ENCODE assay signal across 1 fruit fly cellular context in genomic region chr3L:21382158-21382610, dm6.
TF ChIP-seq lines count a peak whose summit lies in the region.

rgn (plus strand) TSS chr3L:21382501.

TF ChIP-seq in whole organism, embryonic, 481 proteins besides CTCF, POLR2A, EP300 and RAD21 (continued from another document and continues in another):
- no peak for TF ChIP-seq mld (GFP tag; IDR thresholded peaks at IDR 0.05; lab: Robert Waterston, UW; ENCODE audit: partially characterized antibody)
- TF ChIP-seq tll (GFP tag; optimal IDR thresholded peaks at IDR 0.05; lab: Kevin White, UChicago) = no peak
- peak; percentile 70 for TF ChIP-seq phol (tag; optimal IDR thresholded peaks at IDR 0.05; lab: Kevin White, UChicago)
- TF ChIP-seq Dfd (GFP tag; optimal IDR thresholded peaks at IDR 0.05; lab: Kevin White, UChicago) = no peak
- no peak; the same call in 1 of the 2 replicates for TF ChIP-seq rib (GFP tag; IDR thresholded peaks at IDR 0.05; lab: Robert Waterston, UW)
- peak; percentile 60; the same call in 1 of the 2 replicates for TF ChIP-seq CG4730 (GFP tag; IDR thresholded peaks at IDR 0.05; lab: Robert Waterston, UW)
- peak; percentile 43 for TF ChIP-seq CG6813 (GFP tag; optimal IDR thresholded peaks at IDR 0.05; lab: Kevin White, UChicago)
- TF ChIP-seq CG14014 (GFP tag; IDR thresholded peaks at IDR 0.05; lab: Robert Waterston, UW) = peak; percentile 70
- peak; percentile 23 for TF ChIP-seq CG10274 (GFP tag; optimal IDR thresholded peaks at IDR 0.05; lab: Kevin White, UChicago)
- no peak for TF ChIP-seq CG30020 (tag; optimal IDR thresholded peaks at IDR 0.05; lab: Kevin White, UChicago)
- TF ChIP-seq CG15601 (tag; optimal IDR thresholded peaks at IDR 0.05; lab: Kevin White, UChicago) = no peak
- no peak for TF ChIP-seq Mad (GFP tag; optimal IDR thresholded peaks at IDR 0.05; lab: Kevin White, UChicago)
- TF ChIP-seq CG18262 (tag; optimal IDR thresholded peaks at IDR 0.05; lab: Kevin White, UChicago) = peak; percentile 62
- TF ChIP-seq Dp (GFP tag; optimal IDR thresholded peaks at IDR 0.05; lab: Kevin White, UChicago) = no peak
- TF ChIP-seq ems (GFP tag; optimal IDR thresholded peaks at IDR 0.05; lab: Kevin White, UChicago) = peak; percentile 53
- TF ChIP-seq CG11398 (GFP tag; optimal IDR thresholded peaks at IDR 0.05; lab: Kevin White, UChicago) = no peak
- no peak for TF ChIP-seq CG31365 (tag; optimal IDR thresholded peaks at IDR 0.05; lab: Kevin White, UChicago)
- no peak for TF ChIP-seq CG15073 (GFP tag; optimal IDR thresholded peaks at IDR 0.05; lab: Kevin White, UChicago)
- TF ChIP-seq nmo (GFP tag; optimal IDR thresholded peaks at IDR 0.05; lab: Kevin White, UChicago) = peak; percentile 73
- no peak for TF ChIP-seq abd-A (tag; optimal IDR thresholded peaks at IDR 0.05; lab: Kevin White, UChicago)
- TF ChIP-seq Gsc (GFP tag; IDR thresholded peaks at IDR 0.05; lab: Robert Waterston, UW) = no peak
- peak; percentile 47; the same call in 1 of the 2 replicates for TF ChIP-seq CG6272 (GFP tag; IDR thresholded peaks at IDR 0.05; lab: Robert Waterston, UW)
- peak; percentile 36 for TF ChIP-seq CG6654 (GFP tag; optimal IDR thresholded peaks at IDR 0.05; lab: Kevin White, UChicago)
- peak; percentile 88 for TF ChIP-seq CG32532 (GFP tag; IDR thresholded peaks at IDR 0.05; lab: Robert Waterston, UW)
- no peak for TF ChIP-seq Dad (GFP tag; optimal IDR thresholded peaks at IDR 0.05; lab: Kevin White, UChicago)
- TF ChIP-seq ab (GFP tag; optimal IDR thresholded peaks at IDR 0.05; lab: Kevin White, UChicago) = no peak
- TF ChIP-seq D19B (GFP tag; optimal IDR thresholded peaks at IDR 0.05; lab: Kevin White, UChicago) = peak; percentile 77
- no peak for TF ChIP-seq sqz (GFP tag; optimal IDR thresholded peaks at IDR 0.05; lab: Kevin White, UChicago)
- TF ChIP-seq CG4424 (GFP tag; optimal IDR thresholded peaks at IDR 0.05; lab: Kevin White, UChicago) = peak; percentile 71
- TF ChIP-seq grau (tag; optimal IDR thresholded peaks at IDR 0.05; lab: Kevin White, UChicago) = peak; percentile 85
- TF ChIP-seq Ravus (GFP tag; IDR thresholded peaks at IDR 0.05; lab: Robert Waterston, UW) = no peak; the same call in none of the 2 replicates
- TF ChIP-seq CkIIα-i1 (GFP tag; IDR thresholded peaks at IDR 0.05; lab: Robert Waterston, UW) = no peak
- no peak for TF ChIP-seq aop (GFP tag; IDR thresholded peaks at IDR 0.05; lab: Robert Waterston, UW)
- TF ChIP-seq Camta (GFP tag; optimal IDR thresholded peaks at IDR 0.05; lab: Kevin White, UChicago) = peak; percentile 49
- peak; percentile 67 for TF ChIP-seq CG12769 (tag; optimal IDR thresholded peaks at IDR 0.05; lab: Kevin White, UChicago)
- TF ChIP-seq tgo (GFP tag; IDR thresholded peaks at IDR 0.05; lab: Robert Waterston, UW) = peak; percentile 82
- peak; percentile 76 for TF ChIP-seq Adf1 (GFP tag; IDR thresholded peaks at IDR 0.05; lab: Robert Waterston, UW)
- TF ChIP-seq CG13894 (tag; optimal IDR thresholded peaks at IDR 0.05; lab: Kevin White, UChicago) = peak; percentile 40
- peak; percentile 89 for TF ChIP-seq Rfx (GFP tag; IDR thresholded peaks at IDR 0.05; lab: Robert Waterston, UW)
- peak; percentile 56 for TF ChIP-seq tio (GFP tag; optimal IDR thresholded peaks at IDR 0.05; lab: Kevin White, UChicago)
- TF ChIP-seq CG9876 (GFP tag; optimal IDR thresholded peaks at IDR 0.05; lab: Kevin White, UChicago) = peak; percentile 61
- TF ChIP-seq CG4328 (GFP tag; optimal IDR thresholded peaks at IDR 0.05; lab: Kevin White, UChicago) = peak; percentile 14
- no peak for TF ChIP-seq dan (GFP tag; IDR thresholded peaks at IDR 0.05; lab: Robert Waterston, UW)
- TF ChIP-seq Hr3 (GFP tag; optimal IDR thresholded peaks at IDR 0.05; lab: Kevin White, UChicago) = peak; percentile 74
- TF ChIP-seq toy (GFP tag; IDR thresholded peaks at IDR 0.05; lab: Robert Waterston, UW) = 0 out of 2 replicates have a peak, but pooled peaks have one; percentile 31
- TF ChIP-seq CG15479 (GFP tag; optimal IDR thresholded peaks at IDR 0.05; lab: Kevin White, UChicago) = no peak
- no peak for TF ChIP-seq peb (GFP tag; IDR thresholded peaks at IDR 0.05; lab: Robert Waterston, UW)
- peak; percentile 64 for TF ChIP-seq gro (GFP tag; optimal IDR thresholded peaks at IDR 0.05; lab: Kevin White, UChicago)
- TF ChIP-seq klu (GFP tag; IDR thresholded peaks at IDR 0.05; lab: Robert Waterston, UW) = peak; percentile 38; the same call in 1 of the 2 replicates
- peak; percentile 53 for TF ChIP-seq CG32767 (GFP tag; IDR thresholded peaks at IDR 0.05; lab: Robert Waterston, UW)
- TF ChIP-seq lmd (GFP tag; IDR thresholded peaks at IDR 0.05; lab: Robert Waterston, UW) = peak; percentile 77; the same call in 1 of the 2 replicates
- peak; percentile 54 for TF ChIP-seq pnt (GFP tag; optimal IDR thresholded peaks at IDR 0.05; lab: Kevin White, UChicago)
- TF ChIP-seq CG11504 (tag; optimal IDR thresholded peaks at IDR 0.05; lab: Kevin White, UChicago) = peak; percentile 82
- TF ChIP-seq disco-r (GFP tag; optimal IDR thresholded peaks at IDR 0.05; lab: Kevin White, UChicago) = no peak
- TF ChIP-seq CG4707 (GFP tag; optimal IDR thresholded peaks at IDR 0.05; lab: Kevin White, UChicago) = no peak
- TF ChIP-seq odd (GFP tag; optimal IDR thresholded peaks at IDR 0.05; lab: Kevin White, UChicago) = peak; percentile 69
- TF ChIP-seq CG1602 (GFP tag; optimal IDR thresholded peaks at IDR 0.05; lab: Kevin White, UChicago) = peak; percentile 67
- TF ChIP-seq bab2 (GFP tag; optimal IDR thresholded peaks at IDR 0.05; lab: Kevin White, UChicago) = peak; percentile 45
- TF ChIP-seq CG11456 (GFP tag; IDR thresholded peaks at IDR 0.05; lab: Robert Waterston, UW) = peak; percentile 79
- TF ChIP-seq CG43689 (GFP tag; IDR thresholded peaks at IDR 0.05; lab: Robert Waterston, UW) = peak; percentile 34; the same call in 1 of the 2 replicates
- no peak for TF ChIP-seq CG15696 (tag; optimal IDR thresholded peaks at IDR 0.05; lab: Kevin White, UChicago)
- TF ChIP-seq tna (GFP tag; IDR thresholded peaks at IDR 0.05; lab: Robert Waterston, UW; ENCODE audit: partially characterized antibody) = no peak
- peak; percentile 51; the same call in 1 of the 2 replicates for TF ChIP-seq gsb (GFP tag; IDR thresholded peaks at IDR 0.05; lab: Robert Waterston, UW)
- peak; percentile 55 for TF ChIP-seq CG30431 (GFP tag; optimal IDR thresholded peaks at IDR 0.05; lab: Kevin White, UChicago)
- peak; percentile 72; the same call in 2 of the 3 replicates for TF ChIP-seq so (GFP tag; IDR thresholded peaks at IDR 0.05; lab: Robert Waterston, UW)
- peak; percentile 63 for TF ChIP-seq wdn (GFP tag; IDR thresholded peaks at IDR 0.05; lab: Robert Waterston, UW)
- peak; percentile 42 for TF ChIP-seq ewg (GFP tag; optimal IDR thresholded peaks at IDR 0.05; lab: Kevin White, UChicago)
- TF ChIP-seq slou (GFP tag; optimal IDR thresholded peaks at IDR 0.05; lab: Kevin White, UChicago) = no peak
- TF ChIP-seq grn (GFP tag; optimal IDR thresholded peaks at IDR 0.05; lab: Kevin White, UChicago) = no peak
- TF ChIP-seq NK7.1 (GFP tag; optimal IDR thresholded peaks at IDR 0.05; lab: Kevin White, UChicago) = peak; percentile 28
- TF ChIP-seq Trl (optimal IDR thresholded peaks at IDR 0.05; lab: Kevin White, UChicago) = peak; percentile 36 to 86
- peak; percentile 57 for TF ChIP-seq Trl (GFP tag; optimal IDR thresholded peaks at IDR 0.05; lab: Kevin White, UChicago)
- no peak for TF ChIP-seq CG2202 (tag; optimal IDR thresholded peaks at IDR 0.05; lab: Kevin White, UChicago)
- TF ChIP-seq pros (GFP tag; optimal IDR thresholded peaks at IDR 0.05; lab: Kevin White, UChicago) = no peak
- peak; percentile 68 for TF ChIP-seq Fer2 (tag; optimal IDR thresholded peaks at IDR 0.05; lab: Kevin White, UChicago)
- TF ChIP-seq CG16863 (GFP tag; optimal IDR thresholded peaks at IDR 0.05; lab: Kevin White, UChicago) = peak; percentile 6
- peak; percentile 60 for TF ChIP-seq pb (GFP tag; optimal IDR thresholded peaks at IDR 0.05; lab: Kevin White, UChicago)
- TF ChIP-seq CG13123 (GFP tag; optimal IDR thresholded peaks at IDR 0.05; lab: Kevin White, UChicago) = peak; percentile 9
- peak; percentile 70; the same call in 1 of the 2 replicates for TF ChIP-seq CG11696 (GFP tag; IDR thresholded peaks at IDR 0.05; lab: Robert Waterston, UW)
- peak; percentile 70 for TF ChIP-seq B-H1 (GFP tag; IDR thresholded peaks at IDR 0.05; lab: Robert Waterston, UW)
- no peak for TF ChIP-seq CG7271 (tag; optimal IDR thresholded peaks at IDR 0.05; lab: Kevin White, UChicago)
- TF ChIP-seq CG2712 (tag; optimal IDR thresholded peaks at IDR 0.05; lab: Kevin White, UChicago) = peak; percentile 72
- no peak; the same call in 2 of the 3 replicates for TF ChIP-seq CG34224 (GFP tag; IDR thresholded peaks at IDR 0.05; lab: Robert Waterston, UW; ENCODE audit: partially characterized antibody)
- no peak for TF ChIP-seq z (GFP tag; IDR thresholded peaks at IDR 0.05; lab: Robert Waterston, UW)
- TF ChIP-seq bbx (GFP tag; IDR thresholded peaks at IDR 0.05; lab: Robert Waterston, UW; ENCODE audit: partially characterized antibody) = no peak
- no peak for TF ChIP-seq p53 (GFP tag; optimal IDR thresholded peaks at IDR 0.05; lab: Kevin White, UChicago)
- TF ChIP-seq CG12236 (GFP tag; optimal IDR thresholded peaks at IDR 0.05; lab: Kevin White, UChicago) = no peak
- peak; percentile 56; the same call in 1 of the 2 replicates for TF ChIP-seq CG7372 (GFP tag; IDR thresholded peaks at IDR 0.05; lab: Robert Waterston, UW)
- peak; percentile 2 for TF ChIP-seq repo (GFP tag; optimal IDR thresholded peaks at IDR 0.05; lab: Kevin White, UChicago)
- TF ChIP-seq hkb (optimal IDR thresholded peaks at IDR 0.05; lab: Kevin White, UChicago) = no peak
- peak; percentile 78 for TF ChIP-seq hkb (GFP tag; IDR thresholded peaks at IDR 0.05; lab: Robert Waterston, UW)
- TF ChIP-seq gt (GFP tag; IDR thresholded peaks at IDR 0.05; lab: Robert Waterston, UW) = no peak
- peak; percentile 1 for TF ChIP-seq CG7987 (GFP tag; optimal IDR thresholded peaks at IDR 0.05; lab: Kevin White, UChicago)
- TF ChIP-seq insv (GFP tag; optimal IDR thresholded peaks at IDR 0.05; lab: Kevin White, UChicago) = no peak
- peak; percentile 59 for TF ChIP-seq HmgZ (tag; optimal IDR thresholded peaks at IDR 0.05; lab: Kevin White, UChicago)
- peak; percentile 77 for TF ChIP-seq CG11695 (GFP tag; IDR thresholded peaks at IDR 0.05; lab: Robert Waterston, UW)
- peak; percentile 19 for TF ChIP-seq CG8944 (GFP tag; optimal IDR thresholded peaks at IDR 0.05; lab: Kevin White, UChicago)
- peak; percentile 10 for TF ChIP-seq tx (GFP tag; optimal IDR thresholded peaks at IDR 0.05; lab: Kevin White, UChicago)
- TF ChIP-seq CG9727 (GFP tag; optimal IDR thresholded peaks at IDR 0.05; lab: Kevin White, UChicago) = peak; percentile 83
- TF ChIP-seq Sox100B (GFP tag; optimal IDR thresholded peaks at IDR 0.05; lab: Kevin White, UChicago) = peak; percentile 71
- TF ChIP-seq kay (GFP tag; optimal IDR thresholded peaks at IDR 0.05; lab: Kevin White, UChicago) = peak; percentile 49
- TF ChIP-seq CG17829 (tag; optimal IDR thresholded peaks at IDR 0.05; lab: Kevin White, UChicago) = peak; percentile 63
- peak; percentile 43 for TF ChIP-seq CG8388 (GFP tag; optimal IDR thresholded peaks at IDR 0.05; lab: Kevin White, UChicago)
- TF ChIP-seq CG8290 (GFP tag; optimal IDR thresholded peaks at IDR 0.05; lab: Kevin White, UChicago) = no peak
- TF ChIP-seq CG8290 (tag; optimal IDR thresholded peaks at IDR 0.05; lab: Kevin White, UChicago) = peak in 1 of 2 experiments; percentile 72
- TF ChIP-seq CG34376 (GFP tag; optimal IDR thresholded peaks at IDR 0.05; lab: Kevin White, UChicago) = peak; percentile 68
- peak; percentile 43 for TF ChIP-seq Blimp-1 (GFP tag; optimal IDR thresholded peaks at IDR 0.05; lab: Kevin White, UChicago)
- TF ChIP-seq Abd-B (GFP tag; optimal IDR thresholded peaks at IDR 0.05; lab: Kevin White, UChicago) = peak; percentile 69
- TF ChIP-seq crol (GFP tag; IDR thresholded peaks at IDR 0.05; lab: Robert Waterston, UW) = no peak
- peak; percentile 47 for TF ChIP-seq jumu (GFP tag; optimal IDR thresholded peaks at IDR 0.05; lab: Kevin White, UChicago)
- peak; percentile 0 for TF ChIP-seq run (tag; optimal IDR thresholded peaks at IDR 0.05; lab: Kevin White, UChicago)
- TF ChIP-seq esg (GFP tag; conservative IDR thresholded peaks at IDR 0.05; lab: Robert Waterston, UW) = peak; percentile 53; the same call in 1 of the 2 replicates
- peak in 1 of 2 experiments; percentile 3 for TF ChIP-seq crp (GFP tag; optimal IDR thresholded peaks at IDR 0.05; lab: Kevin White, UChicago)
- no peak for TF ChIP-seq Dref (GFP tag; IDR thresholded peaks at IDR 0.05; lab: Robert Waterston, UW)
- TF ChIP-seq dm (GFP tag; optimal IDR thresholded peaks at IDR 0.05; lab: Kevin White, UChicago) = peak; percentile 10
- peak; percentile 26; the same call in 1 of the 2 replicates for TF ChIP-seq ro (GFP tag; IDR thresholded peaks at IDR 0.05; lab: Robert Waterston, UW)
- no peak for TF ChIP-seq NC2α (GFP tag; optimal IDR thresholded peaks at IDR 0.05; lab: Kevin White, UChicago)
- peak; percentile 71 for TF ChIP-seq seq (GFP tag; IDR thresholded peaks at IDR 0.05; lab: Robert Waterston, UW)
- TF ChIP-seq Asciz (GFP tag; optimal IDR thresholded peaks at IDR 0.05; lab: Kevin White, UChicago) = peak; percentile 52
- TF ChIP-seq emc (GFP tag; optimal IDR thresholded peaks at IDR 0.05; lab: Kevin White, UChicago) = peak; percentile 23
- TF ChIP-seq CG17802 (tag; optimal IDR thresholded peaks at IDR 0.05; lab: Kevin White, UChicago) = no peak
- TF ChIP-seq trem (tag; optimal IDR thresholded peaks at IDR 0.05; lab: Kevin White, UChicago) = no peak
- TF ChIP-seq pita (GFP tag; optimal IDR thresholded peaks at IDR 0.05; lab: Kevin White, UChicago) = no peak
- TF ChIP-seq pan (optimal IDR thresholded peaks at IDR 0.05; lab: Kevin White, UChicago) = no peak
- peak in 1 of 2 experiments; percentile 77 for TF ChIP-seq pan (GFP tag; optimal IDR thresholded peaks at IDR 0.05 in 1 of 2, IDR thresholded peaks at IDR 0.05 in 1 of 2)
- TF ChIP-seq inv (GFP tag; IDR thresholded peaks at IDR 0.05; lab: Robert Waterston, UW; ENCODE audit: partially characterized antibody) = no peak
- peak; percentile 74 for TF ChIP-seq Dek (tag; optimal IDR thresholded peaks at IDR 0.05; lab: Kevin White, UChicago)
- peak; percentile 30 for TF ChIP-seq CG4617 (GFP tag; optimal IDR thresholded peaks at IDR 0.05; lab: Kevin White, UChicago; ENCODE audit: borderline replicate concordance)
- TF ChIP-seq CG2120 (GFP tag; optimal IDR thresholded peaks at IDR 0.05; lab: Kevin White, UChicago) = peak; percentile 86
- peak; percentile 90 for TF ChIP-seq gem (tag; optimal IDR thresholded peaks at IDR 0.05; lab: Kevin White, UChicago)
- no peak for TF ChIP-seq stwl (tag; optimal IDR thresholded peaks at IDR 0.05; lab: Kevin White, UChicago)
